Fruit fly (Drosophila melanogaster): ENCODE results near the gene CG32812.

Gene CG32812

dm6 chrX:1275018-1275820 is 11.9 kb upstream of the CG32812 start, which contains the start of gene Atf3:
Gene Atf3 (minus strand): TSS chrX:1275284.
- TF ChIP-seq Hr39 (GFP tag; optimal IDR thresholded peaks at IDR 0.05) = peak; percentile 92
- peak; percentile 95 for TF ChIP-seq Gug (GFP tag; IDR thresholded peaks at IDR 0.05)
- TF ChIP-seq Eip78C (GFP tag) = peak; percentile 97
- peak; percentile 92 for TF ChIP-seq CG31627 (GFP tag; optimal IDR thresholded peaks at IDR 0.05)
- TF ChIP-seq lz (GFP tag; optimal IDR thresholded peaks at IDR 0.05) = peak; percentile 90
- peak; percentile 92 for TF ChIP-seq Sox14 (GFP tag; optimal IDR thresholded peaks at IDR 0.05)
- TF ChIP-seq CG8632 (GFP tag; optimal IDR thresholded peaks at IDR 0.05) = peak; percentile 80
- TF ChIP-seq esn (GFP tag; optimal IDR thresholded peaks at IDR 0.05) = peak; percentile 91
- TF ChIP-seq CG1621 (tag; optimal IDR thresholded peaks at IDR 0.05) = peak; percentile 79
- peak; percentile 74 for TF ChIP-seq CG10669 (GFP tag; optimal IDR thresholded peaks at IDR 0.05)
- peak; percentile 94 for TF ChIP-seq CG6163 (GFP tag; IDR thresholded peaks at IDR 0.05)
- TF ChIP-seq Blimp-1 (GFP tag; optimal IDR thresholded peaks at IDR 0.05) = peak; percentile 74
- peak; percentile 96 for TF ChIP-seq CG4318 (GFP tag; optimal IDR thresholded peaks at IDR 0.05)
- peak; percentile 95 for TF ChIP-seq vri (GFP tag; optimal IDR thresholded peaks at IDR 0.05)
- peak; percentile 88 for TF ChIP-seq Sox102F (GFP tag; optimal IDR thresholded peaks at IDR 0.05)
- peak; percentile 87 for TF ChIP-seq Eip75B (GFP tag; optimal IDR thresholded peaks at IDR 0.05)
- TF ChIP-seq CG16779 (tag; optimal IDR thresholded peaks at IDR 0.05) = peak; percentile 81
- peak; percentile 92 for TF ChIP-seq CG10631 (GFP tag; optimal IDR thresholded peaks at IDR 0.05)
- TF ChIP-seq CG11294 (GFP tag; IDR thresholded peaks at IDR 0.05) = peak; percentile 98
- TF ChIP-seq fd59A (GFP tag; optimal IDR thresholded peaks at IDR 0.05) = peak; percentile 79
- peak; percentile 49 to 89 for TF ChIP-seq salr (GFP tag; optimal IDR thresholded peaks at IDR 0.05)
- peak; percentile 83 for TF ChIP-seq Sox15 (GFP tag; optimal IDR thresholded peaks at IDR 0.05)
- TF ChIP-seq CG34406 (GFP tag; optimal IDR thresholded peaks at IDR 0.05) = peak; percentile 80
- peak; percentile 92 for TF ChIP-seq CG6276 (GFP tag; optimal IDR thresholded peaks at IDR 0.05)
- TF ChIP-seq Ets96B (tag; optimal IDR thresholded peaks at IDR 0.05) = peak; percentile 78
- TF ChIP-seq CG11762 (GFP tag; optimal IDR thresholded peaks at IDR 0.05; ENCODE audit: insufficient read depth) = peak; percentile 85
- peak; percentile 68 for TF ChIP-seq CG6808 (GFP tag; optimal IDR thresholded peaks at IDR 0.05)
- TF ChIP-seq CG7368 (GFP tag; optimal IDR thresholded peaks at IDR 0.05) = peak; percentile 84
- TF ChIP-seq CG11902 (GFP tag; optimal IDR thresholded peaks at IDR 0.05) = peak; percentile 83
- TF ChIP-seq dac (GFP tag; optimal IDR thresholded peaks at IDR 0.05) = peak; percentile 96
- TF ChIP-seq acj6 (GFP tag; optimal IDR thresholded peaks at IDR 0.05) = peak; percentile 90
- TF ChIP-seq Lpt (GFP tag; optimal IDR thresholded peaks at IDR 0.05) = peak; percentile 92
- TF ChIP-seq CG15336 (GFP tag; IDR thresholded peaks at IDR 0.05) = peak; percentile 96
- TF ChIP-seq net (GFP tag; optimal IDR thresholded peaks at IDR 0.05) = peak; percentile 93
- peak; percentile 76 for TF ChIP-seq CG8319 (GFP tag; optimal IDR thresholded peaks at IDR 0.05)
- peak; percentile 99 for TF ChIP-seq fkh (GFP tag; optimal IDR thresholded peaks at IDR 0.05)
- peak; percentile 92 for TF ChIP-seq svp (GFP tag)
- TF ChIP-seq CG32006 (GFP tag; optimal IDR thresholded peaks at IDR 0.05) = peak; percentile 99
- no peak for TF ChIP-seq CG6854 (GFP tag; optimal IDR thresholded peaks at IDR 0.05)
- TF ChIP-seq achi (GFP tag; optimal IDR thresholded peaks at IDR 0.05) = peak; percentile 90
- TF ChIP-seq Hr4 (GFP tag; optimal IDR thresholded peaks at IDR 0.05) = peak; percentile 97
- peak; percentile 94 for TF ChIP-seq OdsH (GFP tag; optimal IDR thresholded peaks at IDR 0.05)
- peak; percentile 65 for TF ChIP-seq dsx (GFP tag; optimal IDR thresholded peaks at IDR 0.05; ENCODE audit: poor library complexity, severe bottlenecking)
- TF ChIP-seq CG6792 (GFP tag; optimal IDR thresholded peaks at IDR 0.05) = peak; percentile 86
- TF ChIP-seq ss (GFP tag; optimal IDR thresholded peaks at IDR 0.05) = peak; percentile 31 to 74
- TF ChIP-seq CG9139 (GFP tag; optimal IDR thresholded peaks at IDR 0.05) = peak; percentile 45
- peak; percentile 86 for TF ChIP-seq Smox (GFP tag; optimal IDR thresholded peaks at IDR 0.05)
- peak; percentile 68 for TF ChIP-seq spab (GFP tag; optimal IDR thresholded peaks at IDR 0.05)
- peak; percentile 94 for TF ChIP-seq pdm3 (GFP tag; optimal IDR thresholded peaks at IDR 0.05)
- TF ChIP-seq CG3032 (tag; optimal IDR thresholded peaks at IDR 0.05) = peak; percentile 75

Data from whole organism, prepupa.